Fruit fly (Drosophila melanogaster) whole organism, embryonic: ENCODE results near the gene MED18.
A peak's percentile ranks its signal among the peaks of the same experiment; 100 is the strongest.

Experiments used
- Bgb ChIP-seq: fragments of 200-800 bp; sonication (Bioruptor generic); IDR thresholded peaks from 2 replicates; pipeline ENCODE4 v1.3.6; 2022; ENCODE audit warnings: missing biosample characterization, missing genetic modification characterization; ENCODE audit not compliant: partially characterized antibody
- CG10366 ChIP-seq: fragments of 200-800 bp; sonication (Bioruptor generic); IDR thresholded peaks from 2 replicates; pipeline ENCODE4 v1.3.6; 2022; ENCODE audit warnings: missing biosample characterization, missing genetic modification characterization
- CG11504 ChIP-seq: fragments of 200-800 bp; sonication (Bioruptor generic); optimal IDR thresholded peaks from 3 replicates; lab custom pipeline; 2019; ENCODE audit warnings: missing biosample characterization, mild to moderate bottlenecking, missing genetic modification characterization, moderate library complexity
- CG14050 ChIP-seq: fragments of 200-800 bp; sonication (Bioruptor generic); IDR thresholded peaks from 3 replicates; pipeline ENCODE4 v1.3.6; 2022; ENCODE audit warnings: missing biosample characterization, missing genetic modification characterization
- CG14710 ChIP-seq: fragments of 200-800 bp; sonication (Bioruptor generic); optimal IDR thresholded peaks from 3 replicates; lab custom pipeline; 2019; ENCODE audit warnings: missing biosample characterization, mild to moderate bottlenecking, missing genetic modification characterization, moderate library complexity
- CG15269 ChIP-seq: fragments of 200-800 bp; sonication (Bioruptor generic); optimal IDR thresholded peaks from 2 replicates; lab custom pipeline; 2018; ENCODE audit warnings: missing biosample characterization, mild to moderate bottlenecking, missing genetic modification characterization, moderate library complexity
- CG1603 ChIP-seq: fragments of 200-800 bp; sonication (Bioruptor generic); optimal IDR thresholded peaks from 2 replicates; lab custom pipeline; 2019; ENCODE audit warnings: missing biosample characterization, mild to moderate bottlenecking, missing genetic modification characterization, moderate library complexity
- CG18476 ChIP-seq: fragments of 200-800 bp; sonication (Bioruptor generic); optimal IDR thresholded peaks from 2 replicates; lab custom pipeline; 2016; ENCODE audit warnings: missing biosample characterization, mild to moderate bottlenecking, missing genetic modification characterization
- CG18599 ChIP-seq: fragments of 200-800 bp; sonication (Bioruptor generic); optimal IDR thresholded peaks from 3 replicates; lab custom pipeline; 2017; ENCODE audit warnings: missing biosample characterization, missing genetic modification characterization, mild to moderate bottlenecking, moderate library complexity, missing genetic modification reagents
- CG30431 ChIP-seq: fragments of 200-800 bp; sonication (Bioruptor generic); optimal IDR thresholded peaks from 2 replicates; lab custom pipeline; 2017; ENCODE audit warnings: missing biosample characterization, missing genetic modification characterization
- CG31224 ChIP-seq: fragments of 200-800 bp; sonication (Bioruptor generic); IDR thresholded peaks from 2 replicates; pipeline ENCODE4 v1.3.6; 2022; ENCODE audit warnings: missing biosample characterization, missing genetic modification characterization
- CG3163 ChIP-seq: fragments of 200-800 bp; sonication (Bioruptor generic); optimal IDR thresholded peaks from 3 replicates; lab custom pipeline; 2016; ENCODE audit warnings: missing biosample characterization, missing genetic modification characterization
- CG34376 ChIP-seq: fragments of 200-800 bp; sonication (Bioruptor generic); optimal IDR thresholded peaks from 2 replicates; lab custom pipeline; 2018; ENCODE audit warnings: missing biosample characterization, mild to moderate bottlenecking, missing genetic modification characterization
- CG3726 ChIP-seq: fragments of 200-800 bp; sonication (Bioruptor generic); IDR thresholded peaks from 3 replicates; pipeline ENCODE4, ENCODE4 v1.3.6; 2022; ENCODE audit warnings: missing biosample characterization, missing genetic modification characterization
- CG4360 ChIP-seq: fragments of 200-800 bp; sonication (Bioruptor generic); IDR thresholded peaks from 2 replicates; pipeline ENCODE4 v1.3.6; 2022; ENCODE audit warnings: missing biosample characterization, missing genetic modification characterization
- CG4617 ChIP-seq: fragments of 200-800 bp; sonication (Bioruptor generic); optimal IDR thresholded peaks from 3 replicates; lab custom pipeline; 2016; ENCODE audit warnings: missing biosample characterization, missing genetic modification characterization, borderline replicate concordance
- CG6791 ChIP-seq: fragments of 200-800 bp; sonication (Bioruptor generic); IDR thresholded peaks from 3 replicates; pipeline ENCODE4 v1.3.6; 2022; ENCODE audit warnings: missing biosample characterization, missing genetic modification characterization; ENCODE audit not compliant: partially characterized antibody
- CG7271 ChIP-seq: fragments of 200-800 bp; sonication (Bioruptor generic); optimal IDR thresholded peaks from 2 replicates; lab custom pipeline; 2018; ENCODE audit warnings: missing biosample characterization, mild to moderate bottlenecking, missing genetic modification characterization, moderate library complexity
- CG7745 ChIP-seq: fragments of 200-800 bp; sonication (Bioruptor generic); optimal IDR thresholded peaks from 2 replicates; lab custom pipeline; 2018; ENCODE audit warnings: missing biosample characterization, mild to moderate bottlenecking, missing genetic modification characterization, moderate library complexity
- CG8359 ChIP-seq: fragments of 200-800 bp; sonication (Bioruptor generic); optimal IDR thresholded peaks from 2 replicates; lab custom pipeline; 2017; ENCODE audit warnings: missing biosample characterization, mild to moderate bottlenecking, missing genetic modification characterization, borderline replicate concordance
- CG9215 ChIP-seq: fragments of 200-800 bp; sonication (Bioruptor generic); IDR thresholded peaks from 2 replicates; pipeline ENCODE4 v1.3.6; 2022; ENCODE audit warnings: missing biosample characterization, missing genetic modification characterization
- CG9876 ChIP-seq: fragments of 200-800 bp; sonication (Bioruptor generic); optimal IDR thresholded peaks from 2 replicates; lab custom pipeline; 2016; ENCODE audit warnings: missing biosample characterization, missing genetic modification characterization
- Dp ChIP-seq: fragments of 200-800 bp; sonication (Bioruptor generic); optimal IDR thresholded peaks from 2 replicates; lab custom pipeline; 2018; ENCODE audit warnings: missing biosample characterization, mild to moderate bottlenecking, missing genetic modification characterization, moderate library complexity
- Drgx ChIP-seq: fragments of 200-800 bp; sonication (Bioruptor generic); IDR thresholded peaks from 2 replicates; pipeline ENCODE4 v1.3.6; 2022; ENCODE audit warnings: missing biosample characterization, missing genetic modification characterization
- Med ChIP-seq: fragments of 200-800 bp; sonication (Bioruptor generic); peaks from one replicate; lab custom pipeline; 2016; ENCODE audit warnings: missing biosample characterization, missing genetic modification characterization, mild to moderate bottlenecking, inconsistent platforms, moderate library complexity
- Pdp1 ChIP-seq, 2 experiments: fragments of 200-800 bp; sonication (Bioruptor generic); optimal IDR thresholded peaks; 3 replicates each; lab custom pipeline; 2016; ENCODE audit warnings: missing biosample characterization in 2 of 2, missing genetic modification characterization in 2 of 2, mild to moderate bottlenecking in 1 of 2, moderate library complexity in 1 of 2
- Ptx1 ChIP-seq: fragments of 200-800 bp; sonication (Bioruptor generic); IDR thresholded peaks from 2 replicates; pipeline ENCODE4 v1.3.6; 2022; ENCODE audit warnings: missing biosample characterization, missing genetic modification characterization
- Scr ChIP-seq: fragments of 200-800 bp; sonication (Bioruptor generic); IDR thresholded peaks from 2 replicates; pipeline ENCODE4 v1.3.6; 2022; ENCODE audit warnings: missing biosample characterization, missing genetic modification characterization; ENCODE audit not compliant: partially characterized antibody
- Usf ChIP-seq: fragments of 200-800 bp; sonication (Bioruptor generic); optimal IDR thresholded peaks from 2 replicates; lab custom pipeline; 2017; ENCODE audit warnings: missing genotype, missing biosample characterization, missing genetic modification characterization
- YL-1 ChIP-seq: fragments of 200-800 bp; sonication (Bioruptor generic); optimal IDR thresholded peaks from 3 replicates; lab custom pipeline; 2017; ENCODE audit warnings: missing biosample characterization, mild to moderate bottlenecking, missing genetic modification characterization
- ci ChIP-seq: fragments of 200-800 bp; sonication (Bioruptor generic); IDR thresholded peaks from 3 replicates; pipeline ENCODE4 v1.3.6; 2022; ENCODE audit warnings: missing biosample characterization, missing genetic modification characterization
- dysf ChIP-seq: fragments of 200-800 bp; sonication (Bioruptor generic); IDR thresholded peaks from 3 replicates; pipeline ENCODE4 v1.3.6; 2022; ENCODE audit warnings: missing biosample characterization, missing genetic modification characterization
- grau ChIP-seq: fragments of 200-800 bp; optimal IDR thresholded peaks from 3 replicates; lab custom pipeline; 2019; ENCODE audit warnings: missing biosample characterization, mild to moderate bottlenecking, missing genetic modification characterization, moderate library complexity
- grn ChIP-seq: fragments of 200-800 bp; sonication (Bioruptor generic); optimal IDR thresholded peaks from 3 replicates; lab custom pipeline; 2017; ENCODE audit warnings: missing biosample characterization, missing genetic modification characterization
- h ChIP-seq: fragments of >200 bp; optimal IDR thresholded peaks from 2 replicates; lab custom pipeline; 2017
- jumu ChIP-seq: fragments of 200-800 bp; sonication (Bioruptor generic); optimal IDR thresholded peaks from 3 replicates; lab custom pipeline; 2016; ENCODE audit warnings: missing biosample characterization, missing genetic modification characterization
- lilli ChIP-seq: fragments of 200-800 bp; sonication (Bioruptor generic); optimal IDR thresholded peaks from 3 replicates; lab custom pipeline; 2016; ENCODE audit warnings: missing biosample characterization, missing genetic modification characterization
- nom ChIP-seq: fragments of 200-800 bp; sonication (Bioruptor generic); optimal IDR thresholded peaks from 2 replicates; lab custom pipeline; 2017; ENCODE audit warnings: missing biosample characterization, missing genetic modification characterization, mild to moderate bottlenecking, moderate library complexity, missing genetic modification reagents
- odd ChIP-seq: fragments of 200-800 bp; sonication (Bioruptor generic); optimal IDR thresholded peaks from 2 replicates; lab custom pipeline; 2017; ENCODE audit warnings: missing biosample characterization, mild to moderate bottlenecking, missing genetic modification characterization
- prd ChIP-seq, 3 experiments: fragments of >200 bp in 2 of 3; fragments of 200-800 bp in 1 of 3; sonication (Bioruptor generic) in 1 of 3; optimal IDR thresholded peaks in 2 of 3; IDR thresholded peaks in 1 of 3; 2 replicates in 2 of 3; 3 replicates in 1 of 3; pipeline versions ENCODE4 v1.3.6 to Lab custom; 2017 to 2022; ENCODE audit warnings: missing biosample characterization in 1 of 3, missing genetic modification characterization in 1 of 3
- row ChIP-seq: fragments of 200-800 bp; sonication (Bioruptor generic); IDR thresholded peaks from 3 replicates; pipeline ENCODE4 v1.3.6; 2022; ENCODE audit warnings: missing biosample characterization, missing genetic modification characterization
- sd ChIP-seq: fragments of 200-800 bp; sonication (Bioruptor generic); optimal IDR thresholded peaks from 3 replicates; lab custom pipeline; 2018; ENCODE audit warnings: missing biosample characterization, mild to moderate bottlenecking, missing genetic modification characterization, moderate library complexity
- sens ChIP-seq: fragments of 200-800 bp; sonication (Bioruptor generic); peaks from one replicate; lab custom pipeline; 2016; ENCODE audit warnings: missing biosample characterization, missing genetic modification characterization
- slou ChIP-seq: fragments of 200-800 bp; sonication (Bioruptor generic); optimal IDR thresholded peaks from 3 replicates; lab custom pipeline; 2016; ENCODE audit warnings: missing biosample characterization, missing genetic modification characterization
- sna ChIP-seq: fragments of 200-800 bp; sonication (Bioruptor generic); IDR thresholded peaks from 2 replicates; pipeline ENCODE4 v1.3.6; 2022; ENCODE audit warnings: missing biosample characterization, missing genetic modification characterization; ENCODE audit not compliant: partially characterized antibody
- stwl ChIP-seq: fragments of 200-800 bp; sonication (Bioruptor generic); optimal IDR thresholded peaks from 3 replicates; lab custom pipeline; 2018; ENCODE audit warnings: missing biosample characterization, mild to moderate bottlenecking, missing genetic modification characterization, moderate library complexity
- tup ChIP-seq: fragments of 200-800 bp; sonication (Bioruptor generic); optimal IDR thresholded peaks from 2 replicates; lab custom pipeline; 2016; ENCODE audit warnings: missing biosample characterization, mild to moderate bottlenecking, missing genetic modification characterization, moderate library complexity
- twi ChIP-seq: fragments of 200-800 bp; optimal IDR thresholded peaks from 2 replicates; lab custom pipeline; 2019; ENCODE audit warnings: missing biosample characterization, mild to moderate bottlenecking, missing genetic modification characterization, moderate library complexity

MED18 gene

dm6 chrX:1897384-1897783 lies 31.7 kb downstream of the MED18 start:
- TF ChIP-seq row (GFP tag; lab: Robert Waterston, UW) (peak; percentile 24; the same call in 1 of the 3 replicates), CG18476 (GFP tag; lab: Kevin White, UChicago) (no peak), CG14050 (GFP tag; lab: Robert Waterston, UW) (no peak), Drgx (GFP tag; lab: Robert Waterston, UW) (peak; percentile 27; the same call in 1 of the 2 replicates), CG1603 (tag; lab: Kevin White, UChicago) (peak; percentile 24), lilli (GFP tag; lab: Kevin White, UChicago) (peak; percentile 8), grau (tag; lab: Kevin White, UChicago) (peak; percentile 67), prd (optimal IDR thresholded peaks at IDR 0.05; lab: Kevin White, UChicago) (no peak), prd (GFP tag; IDR thresholded peaks at IDR 0.05; lab: Robert Waterston, UW) (peak; percentile 37; the same call in 1 of the 3 replicates), Med (peak; percentile 40), odd (no peak), slou (no peak), CG10366 (GFP tag; lab: Robert Waterston, UW) (peak; percentile 20; the same call in 1 of the 2 replicates), Dp (no peak), sens (peak; percentile 6), CG7271 (no peak), CG11504 (tag; lab: Kevin White, UChicago) (peak; percentile 4)

DNA sequence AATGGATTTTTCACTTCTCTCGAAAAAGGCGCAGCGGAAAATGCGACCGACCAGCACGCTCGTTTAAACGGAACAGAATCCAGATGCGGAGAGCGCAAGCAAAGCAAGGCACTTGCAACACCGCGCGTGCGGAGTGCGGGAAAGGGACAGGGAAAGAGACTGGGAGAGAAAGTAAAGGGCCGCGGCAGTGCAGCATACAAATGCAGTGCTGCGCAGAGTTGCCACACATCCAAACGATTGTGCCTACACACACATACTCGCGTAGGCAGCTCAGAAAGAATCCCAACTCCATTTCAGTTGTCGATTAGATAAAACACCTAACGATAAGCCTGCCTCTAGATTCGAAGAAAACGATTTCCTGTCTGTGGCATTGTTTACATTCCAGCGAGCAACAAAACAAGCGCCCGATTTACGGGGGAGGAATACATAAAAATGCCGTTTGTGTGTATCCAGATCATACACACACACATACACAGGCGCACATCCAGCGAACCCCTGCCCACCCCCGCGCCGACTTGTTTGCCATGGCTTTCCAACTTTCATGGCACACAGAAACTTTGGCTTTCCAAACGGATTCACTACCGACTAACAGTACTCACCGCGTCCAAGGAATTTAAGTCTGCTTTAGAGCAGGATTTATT lies 33.9 kb downstream of the MED18 start:
- TF ChIP-seq CG3726 (GFP tag; lab: Robert Waterston, UW), result no peak
- no peak for TF ChIP-seq CG9876 (GFP tag; lab: Kevin White, UChicago)
- no peak for TF ChIP-seq sna (GFP tag; lab: Robert Waterston, UW)
- TF ChIP-seq YL-1 (GFP tag; lab: Kevin White, UChicago), result peak; percentile 43
- TF ChIP-seq CG15269, result no peak
- TF ChIP-seq CG18599 (GFP tag; lab: Kevin White, UChicago), result peak; percentile 2
- no peak for TF ChIP-seq CG31224 (GFP tag; lab: Robert Waterston, UW)
- peak; percentile 36 for TF ChIP-seq CG4617 (GFP tag; lab: Kevin White, UChicago)
- peak; percentile 15 for TF ChIP-seq twi (tag; lab: Kevin White, UChicago)
- peak; percentile 10 for TF ChIP-seq stwl (tag; lab: Kevin White, UChicago)
- TF ChIP-seq CG34376 (GFP tag; lab: Kevin White, UChicago), result peak; percentile 16
- TF ChIP-seq ci (GFP tag; lab: Robert Waterston, UW), result peak; percentile 53; the same call in 2 of the 3 replicates
- TF ChIP-seq CG8359 (GFP tag; lab: Kevin White, UChicago), result peak; percentile 21
- peak; percentile 86 for TF ChIP-seq grn (GFP tag; lab: Kevin White, UChicago)
- no peak for TF ChIP-seq CG7745 (tag; lab: Kevin White, UChicago)
- 0 out of 2 replicates have a peak, but pooled peaks have one; percentile 21 for TF ChIP-seq Scr (GFP tag; lab: Robert Waterston, UW)
- TF ChIP-seq jumu (GFP tag; lab: Kevin White, UChicago), result no peak
- TF ChIP-seq CG4360 (GFP tag; lab: Robert Waterston, UW), result peak; percentile 42; the same call in 1 of the 2 replicates
- TF ChIP-seq Ptx1, result peak; percentile 23; the same call in 1 of the 2 replicates
- no peak for TF ChIP-seq h
- no peak; the same call in 1 of the 2 replicates for TF ChIP-seq Bgb (GFP tag; lab: Robert Waterston, UW)
- no peak for TF ChIP-seq CG9215 (GFP tag; lab: Robert Waterston, UW)
- TF ChIP-seq CG30431 (GFP tag; lab: Kevin White, UChicago), result no peak
- no peak for TF ChIP-seq CG6791 (GFP tag; lab: Robert Waterston, UW)
- TF ChIP-seq CG14710, result no peak
- TF ChIP-seq Usf (GFP tag; lab: Kevin White, UChicago), result no peak
- TF ChIP-seq sd (tag; lab: Kevin White, UChicago), result peak; percentile 97
- TF ChIP-seq tup, result no peak
- TF ChIP-seq dysf (GFP tag; lab: Robert Waterston, UW), result no peak
- peak; percentile 9 for TF ChIP-seq CG3163
- peak; percentile 43 for TF ChIP-seq nom (GFP tag; lab: Kevin White, UChicago)
- TF ChIP-seq Pdp1 (GFP tag; optimal IDR thresholded peaks at IDR 0.05; lab: Kevin White, UChicago), result no peak
- no peak for TF ChIP-seq odd
